Fruit fly (Drosophila melanogaster) whole organism, embryonic: Measurements from ENCODE around the gene Tpr2.

Experiments used
- CG10462 ChIP-seq: fragments of 200-800 bp; sonication (Bioruptor generic); optimal IDR thresholded peaks from 2 replicates; lab custom pipeline; 2016; ENCODE audit warnings: missing biosample characterization, missing genetic modification characterization
- CG10565 ChIP-seq: fragments of 200-800 bp; sonication (Bioruptor generic); optimal IDR thresholded peaks from 3 replicates; lab custom pipeline; 2016; ENCODE audit warnings: missing biosample characterization, mild to moderate bottlenecking, missing genetic modification characterization
- CG11093 ChIP-seq: fragments of 200-800 bp; sonication (Bioruptor generic); IDR thresholded peaks from 3 replicates; pipeline ENCODE4 v1.3.6; 2022; ENCODE audit warnings: missing biosample characterization, missing genetic modification characterization
- CG11695 ChIP-seq: fragments of 200-800 bp; sonication (Bioruptor generic); IDR thresholded peaks from 3 replicates; pipeline ENCODE4 v1.3.6; 2022; ENCODE audit warnings: missing biosample characterization, missing genetic modification characterization
- CG16863 ChIP-seq: fragments of 200-800 bp; sonication (Bioruptor generic); optimal IDR thresholded peaks from 3 replicates; lab custom pipeline; 2016; ENCODE audit warnings: missing biosample characterization, missing genetic modification characterization
- CG18476 ChIP-seq: fragments of 200-800 bp; sonication (Bioruptor generic); optimal IDR thresholded peaks from 2 replicates; lab custom pipeline; 2016; ENCODE audit warnings: missing biosample characterization, mild to moderate bottlenecking, missing genetic modification characterization
- CG2202 ChIP-seq: fragments of 200-800 bp; sonication (Bioruptor generic); optimal IDR thresholded peaks from 2 replicates; lab custom pipeline; 2018; ENCODE audit warnings: missing biosample characterization, mild to moderate bottlenecking, missing genetic modification characterization
- CG30403 ChIP-seq: fragments of 200-800 bp; sonication (Bioruptor generic); optimal IDR thresholded peaks from 3 replicates; lab custom pipeline; 2016; ENCODE audit warnings: missing biosample characterization, missing genetic modification characterization
- CG31388 ChIP-seq: fragments of 200-800 bp; sonication (Bioruptor generic); optimal IDR thresholded peaks from 2 replicates; lab custom pipeline; 2016; ENCODE audit warnings: missing biosample characterization, missing genetic modification characterization
- CG32772 ChIP-seq: fragments of 200-800 bp; sonication (Bioruptor generic); IDR thresholded peaks from 2 replicates; pipeline ENCODE4 v1.3.6; 2022; ENCODE audit warnings: missing biosample characterization, missing genetic modification characterization
- CG3281 ChIP-seq: fragments of 200-800 bp; sonication (Bioruptor generic); optimal IDR thresholded peaks from 3 replicates; lab custom pipeline; 2017; ENCODE audit warnings: missing biosample characterization, mild to moderate bottlenecking, missing genetic modification characterization
- CG34224 ChIP-seq: fragments of 200-800 bp; sonication (Bioruptor generic); IDR thresholded peaks from 3 replicates; pipeline ENCODE4 v1.3.6; 2022; ENCODE audit warnings: missing biosample characterization, missing genetic modification characterization; ENCODE audit not compliant: partially characterized antibody
- CG4617 ChIP-seq: fragments of 200-800 bp; sonication (Bioruptor generic); optimal IDR thresholded peaks from 3 replicates; lab custom pipeline; 2016; ENCODE audit warnings: missing biosample characterization, missing genetic modification characterization, borderline replicate concordance
- CG6175 ChIP-seq: fragments of 200-800 bp; sonication (Bioruptor generic); IDR thresholded peaks from 3 replicates; pipeline ENCODE4 v1.3.6; 2022; ENCODE audit warnings: missing biosample characterization, missing genetic modification characterization
- CG6854 ChIP-seq: fragments of 200-800 bp; sonication (Bioruptor generic); optimal IDR thresholded peaks from 3 replicates; lab custom pipeline; 2017; ENCODE audit warnings: missing biosample characterization, mild to moderate bottlenecking, missing genetic modification characterization
- CG8089 ChIP-seq: fragments of 200-800 bp; sonication (Bioruptor generic); optimal IDR thresholded peaks from 3 replicates; lab custom pipeline; 2016; ENCODE audit warnings: missing biosample characterization, missing genetic modification characterization
- CG8281 ChIP-seq: fragments of 200-800 bp; sonication (Bioruptor generic); optimal IDR thresholded peaks from 2 replicates; lab custom pipeline; 2018; ENCODE audit warnings: missing biosample characterization, mild to moderate bottlenecking, missing genetic modification characterization, moderate library complexity
- CG8944 ChIP-seq: fragments of 200-800 bp; sonication (Bioruptor generic); optimal IDR thresholded peaks from 3 replicates; lab custom pipeline; 2016; ENCODE audit warnings: missing biosample characterization, missing genetic modification characterization
- CG9609 ChIP-seq: fragments of 200-800 bp; sonication (Bioruptor generic); optimal IDR thresholded peaks from 3 replicates; lab custom pipeline; 2016; ENCODE audit warnings: missing biosample characterization, missing genetic modification characterization
- Camta ChIP-seq: fragments of 200-800 bp; sonication (Bioruptor generic); optimal IDR thresholded peaks from 2 replicates; lab custom pipeline; 2016; ENCODE audit warnings: missing biosample characterization, missing genetic modification characterization
- CkIIα-i1 ChIP-seq: fragments of 200-800 bp; sonication (Bioruptor generic); IDR thresholded peaks from 2 replicates; pipeline ENCODE4 v1.3.6; 2022; ENCODE audit warnings: missing biosample characterization, missing genetic modification characterization
- D19A ChIP-seq: fragments of 200-800 bp; optimal IDR thresholded peaks from 3 replicates; lab custom pipeline; 2019; ENCODE audit warnings: missing biosample characterization, mild to moderate bottlenecking, missing genetic modification characterization, moderate library complexity
- Dad ChIP-seq: fragments of 200-800 bp; sonication (Bioruptor generic); optimal IDR thresholded peaks from 3 replicates; lab custom pipeline; 2016; ENCODE audit warnings: missing biosample characterization, missing genetic modification characterization
- Ets65A ChIP-seq: fragments of 200-800 bp; sonication (Bioruptor generic); peaks from one replicate; lab custom pipeline; 2016; ENCODE audit warnings: missing biosample characterization, missing genetic modification characterization
- Gsc ChIP-seq: fragments of 200-800 bp; sonication (Bioruptor generic); IDR thresholded peaks from 2 replicates; pipeline ENCODE4 v1.3.6; 2022; ENCODE audit warnings: missing biosample characterization, missing genetic modification characterization
- H2.0 ChIP-seq: fragments of 200-800 bp; sonication (Bioruptor generic); IDR thresholded peaks from 2 replicates; pipeline ENCODE4 v1.3.6; 2022; ENCODE audit warnings: missing biosample characterization, missing genetic modification characterization
- HHEX ChIP-seq: fragments of 200-800 bp; sonication (Bioruptor generic); optimal IDR thresholded peaks from 3 replicates; lab custom pipeline; 2017; ENCODE audit warnings: missing biosample characterization, mild to moderate bottlenecking, missing genetic modification characterization, missing genetic modification reagents
- Hmx ChIP-seq: fragments of 200-800 bp; sonication (Bioruptor generic); optimal IDR thresholded peaks from 2 replicates; lab custom pipeline; 2016; ENCODE audit warnings: missing biosample characterization, missing genetic modification characterization
- Myb ChIP-seq: fragments of 200-800 bp; sonication (Bioruptor generic); optimal IDR thresholded peaks from 2 replicates; lab custom pipeline; 2016; ENCODE audit warnings: missing biosample characterization, missing genetic modification characterization
- NFAT ChIP-seq: fragments of 200-800 bp; sonication (Bioruptor generic); IDR thresholded peaks from 2 replicates; pipeline ENCODE4 v1.3.6; 2022; ENCODE audit warnings: missing biosample characterization, missing genetic modification characterization
- Oli ChIP-seq: fragments of 200-800 bp; sonication (Bioruptor generic); optimal IDR thresholded peaks from 2 replicates; lab custom pipeline; 2018; ENCODE audit warnings: missing biosample characterization, mild to moderate bottlenecking, missing genetic modification characterization, moderate library complexity
- Opbp ChIP-seq: fragments of 200-800 bp; sonication (Bioruptor generic); IDR thresholded peaks from 3 replicates; pipeline ENCODE4 v1.3.6; 2022; ENCODE audit warnings: missing biosample characterization, missing genetic modification characterization; ENCODE audit not compliant: partially characterized antibody
- Sox100B ChIP-seq: fragments of 200-800 bp; sonication (Bioruptor generic); optimal IDR thresholded peaks from 3 replicates; lab custom pipeline; 2018; ENCODE audit warnings: missing biosample characterization, mild to moderate bottlenecking, missing genetic modification characterization
- ash1 ChIP-seq: fragments of 200-800 bp; sonication (Bioruptor generic); optimal IDR thresholded peaks from 2 replicates; lab custom pipeline; 2018; ENCODE audit warnings: missing biosample characterization, mild to moderate bottlenecking, missing genetic modification characterization
- bigmax ChIP-seq: fragments of 200-800 bp; sonication (Bioruptor generic); optimal IDR thresholded peaks from 2 replicates; lab custom pipeline; 2018; ENCODE audit warnings: missing biosample characterization, mild to moderate bottlenecking, missing genetic modification characterization
- chif ChIP-seq, 2 experiments: fragments of 200-800 bp; sonication (Bioruptor generic); optimal IDR thresholded peaks; 3 replicates each; lab custom pipeline; 2016; ENCODE audit warnings: missing biosample characterization in 2 of 2, missing genetic modification characterization in 2 of 2
- chinmo ChIP-seq: fragments of 200-800 bp; sonication (Bioruptor generic); IDR thresholded peaks from 4 replicates; pipeline ENCODE4 v1.3.6; 2022; ENCODE audit warnings: missing biosample characterization, missing genetic modification characterization; ENCODE audit not compliant: partially characterized antibody
- corto ChIP-seq: fragments of 200-800 bp; sonication (Bioruptor generic); optimal IDR thresholded peaks from 2 replicates; lab custom pipeline; 2016; ENCODE audit warnings: missing biosample characterization, mild to moderate bottlenecking, missing genetic modification characterization, moderate library complexity
- crc ChIP-seq: fragments of 200-800 bp; sonication (Bioruptor generic); optimal IDR thresholded peaks from 2 replicates; lab custom pipeline; 2016; ENCODE audit warnings: missing biosample characterization, missing genetic modification characterization
- dimm ChIP-seq: fragments of 200-800 bp; sonication (Bioruptor generic); IDR thresholded peaks from 2 replicates; pipeline ENCODE4 v1.3.6; 2022; ENCODE audit warnings: missing biosample characterization, missing genetic modification characterization
- fd64A ChIP-seq: fragments of 200-800 bp; sonication (Bioruptor generic); optimal IDR thresholded peaks from 3 replicates; lab custom pipeline; 2018; ENCODE audit warnings: missing biosample characterization, mild to moderate bottlenecking, missing genetic modification characterization
- hth ChIP-seq: fragments of >200 bp; optimal IDR thresholded peaks from 2 replicates; lab custom pipeline; 2017; ENCODE audit warnings: inconsistent platforms
- odd ChIP-seq: fragments of 200-800 bp; sonication (Bioruptor generic); optimal IDR thresholded peaks from 2 replicates; lab custom pipeline; 2017; ENCODE audit warnings: missing biosample characterization, mild to moderate bottlenecking, missing genetic modification characterization
- pnt ChIP-seq: fragments of 200-800 bp; sonication (Bioruptor generic); optimal IDR thresholded peaks from 3 replicates; lab custom pipeline; 2016; ENCODE audit warnings: missing biosample characterization, missing genetic modification characterization
- ro ChIP-seq: fragments of 200-800 bp; sonication (Bioruptor generic); IDR thresholded peaks from 2 replicates; pipeline ENCODE4 v1.3.6; 2022; ENCODE audit warnings: missing biosample characterization, missing genetic modification characterization
- sc ChIP-seq, 3 experiments: fragments of >200 bp in 2 of 3; fragments of 200-800 bp in 1 of 3; sonication (Bioruptor generic) in 1 of 3; optimal IDR thresholded peaks; 2 replicates in 2 of 3; 3 replicates in 1 of 3; lab custom pipeline; 2017; ENCODE audit warnings: mild to moderate bottlenecking in 1 of 3, missing biosample characterization in 1 of 3, missing genetic modification characterization in 1 of 3, missing genetic modification reagents in 1 of 3
- seq ChIP-seq: fragments of 200-800 bp; sonication (Bioruptor generic); IDR thresholded peaks from 2 replicates; pipeline ENCODE4 v1.3.6; 2022; ENCODE audit warnings: missing biosample characterization, missing genetic modification characterization
- yki ChIP-seq: fragments of >200 bp; optimal IDR thresholded peaks from 3 replicates; lab custom pipeline; 2018

The Tpr2 gene

dm6 chr2L:16521345-16522285 is 30.3 kb downstream of the Tpr2 start:
- TF ChIP-seq CG6854 (peak; percentile 83), CG10462 (peak; percentile 66), CG3281 (peak; percentile 78), bigmax (GFP tag; lab: Kevin White, UChicago) (peak; percentile 72), D19A (tag; lab: Kevin White, UChicago) (peak; percentile 68), fd64A (GFP tag; lab: Kevin White, UChicago) (peak; percentile 99), CG8089 (peak; percentile 90), ash1 (GFP tag; lab: Kevin White, UChicago) (peak; percentile 54), Hmx (GFP tag; lab: Kevin White, UChicago) (no peak), NFAT (GFP tag; lab: Robert Waterston, UW) (peak; percentile 33; the same call in 1 of the 2 replicates), Oli (tag; lab: Kevin White, UChicago) (peak; percentile 61), seq (GFP tag; lab: Robert Waterston, UW) (peak; percentile 74), odd (GFP tag; lab: Kevin White, UChicago) (peak; percentile 96), CG16863 (GFP tag; lab: Kevin White, UChicago) (peak; percentile 77), CG4617 (peak; percentile 34), pnt (GFP tag; lab: Kevin White, UChicago) (peak; percentile 9), CG8281 (tag; lab: Kevin White, UChicago) (peak; percentile 71), CG9609 (GFP tag; lab: Kevin White, UChicago) (peak; percentile 68), CG31388 (GFP tag; lab: Kevin White, UChicago) (no peak), H2.0 (GFP tag; lab: Robert Waterston, UW) (peak; percentile 35; the same call in 1 of the 2 replicates), Dad (GFP tag; lab: Kevin White, UChicago) (peak; percentile 63), HHEX (GFP tag; lab: Kevin White, UChicago) (peak; percentile 91), ro (GFP tag; lab: Robert Waterston, UW) (no peak), yki (lab: Kevin White, UChicago) (no peak), CG11093 (no peak; the same call in 2 of the 3 replicates), CG6175 (GFP tag; lab: Robert Waterston, UW) (0 out of 3 replicates have a peak, but pooled peaks have one; percentile 31), Ets65A (GFP tag; lab: Kevin White, UChicago) (peak; percentile 41), corto (GFP tag; lab: Kevin White, UChicago) (no peak), CkIIα-i1 (no peak), chinmo (GFP tag; lab: Robert Waterston, UW) (peak; percentile 99), CG32772 (GFP tag; lab: Robert Waterston, UW) (no peak; the same call in 1 of the 2 replicates), dimm (GFP tag; lab: Robert Waterston, UW) (no peak), sc (optimal IDR thresholded peaks at IDR 0.05; lab: Kevin White, UChicago) (no peak), sc (GFP tag; optimal IDR thresholded peaks at IDR 0.05; lab: Kevin White, UChicago) (peak; percentile 96), Myb (GFP tag; lab: Kevin White, UChicago) (peak; percentile 49), CG34224 (GFP tag; lab: Robert Waterston, UW) (peak; percentile 25; the same call in 1 of the 3 replicates), Opbp (GFP tag; lab: Robert Waterston, UW) (0 out of 3 replicates have a peak, but pooled peaks have one; percentile 41), CG8944 (GFP tag; lab: Kevin White, UChicago) (peak; percentile 76), CG30403 (peak; percentile 38), CG18476 (GFP tag; lab: Kevin White, UChicago) (peak; percentile 39), CG11695 (GFP tag; lab: Robert Waterston, UW) (peak; percentile 59; the same call in 2 of the 3 replicates), CG2202 (tag; lab: Kevin White, UChicago) (peak; percentile 97), Sox100B (GFP tag; lab: Kevin White, UChicago) (peak; percentile 91), Gsc (GFP tag; lab: Robert Waterston, UW) (no peak), Camta (GFP tag; lab: Kevin White, UChicago) (peak; percentile 80), crc (GFP tag; lab: Kevin White, UChicago) (peak; percentile 59), hth (no peak), chif (GFP tag; optimal IDR thresholded peaks at IDR 0.05; lab: Kevin White, UChicago) (peak; percentile 67 to 82), CG10565 (no peak)
